Worm (Caenorhabditis elegans) whole organism, midembryonic: ENCODE data around the gene T23E7.2.
"Not testable (repeated sequence)": the region's sequence is repeated elsewhere in the genome, so short reads cannot be mapped to it uniquely, and the experiment has no call there.

Experiments
- flt-1 ChIP-seq: fragments of 200-800 bp; sonication (Bioruptor generic); IDR thresholded peaks from 2 replicates; pipeline ENCODE4 v1.3.6; 2022; ENCODE audit warnings: missing genetic modification characterization, missing compliant biosample characterization
- klf-2 ChIP-seq: fragments of 200-800 bp; sonication (Bioruptor generic); conservative IDR thresholded peaks from 2 replicates; pipeline ENCODE4 v1.3.6; 2022; ENCODE audit warnings: missing genetic modification reagents, missing genetic modification characterization, missing compliant biosample characterization
- med-1 ChIP-seq: sonication (generic microtip); optimal IDR thresholded peaks from 2 replicates; lab custom pipeline; 2017; ENCODE audit warnings: missing genetic modification characterization, mild to moderate bottlenecking, missing compliant biosample characterization, antibody characterized with exemption, missing genetic modification reagents; ENCODE audit not compliant: insufficient read depth
- ref-1 ChIP-seq: fragments of 200-800 bp; sonication (Bioruptor generic); conservative IDR thresholded peaks from 2 replicates; pipeline ENCODE4 v1.3.6; 2022; ENCODE audit warnings: missing genetic modification reagents, missing genetic modification characterization, missing compliant biosample characterization
- ztf-23 ChIP-seq: fragments of 200-800 bp; sonication (Bioruptor generic); IDR thresholded peaks from 2 replicates; pipeline ENCODE4 v1.3.6; 2022; ENCODE audit warnings: missing genetic modification reagents, missing genetic modification characterization, missing compliant biosample characterization

DNA sequence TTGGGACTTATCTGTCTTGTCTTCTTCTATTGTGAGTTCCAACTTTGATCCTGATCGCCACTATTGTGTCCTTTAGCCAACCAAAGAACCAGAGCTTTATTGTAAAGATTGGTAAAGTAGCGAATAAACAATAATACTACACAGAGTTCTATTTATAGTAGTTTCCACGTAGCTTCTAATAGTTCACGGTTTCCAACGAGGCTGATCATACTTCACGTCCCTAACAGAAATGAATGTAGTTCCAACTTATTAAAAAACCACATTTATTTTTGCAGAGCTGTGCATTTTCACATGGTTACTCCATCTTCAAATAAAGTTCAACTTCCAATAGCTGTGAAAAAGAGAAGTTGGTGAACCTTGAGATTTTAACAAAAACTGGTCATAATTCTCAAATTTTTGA lies 21.4 kb upstream of the T23E7.2 start, which contains the start of gene tmem-218:
- TF ChIP-seq klf-2 (GFP tag; lab: Robert Waterston, UW); flt-1; ztf-23; ref-1; med-1 (GFP tag; lab: Kevin White, UChicago): not testable (repeated sequence)
